Worm (Caenorhabditis elegans) whole organism, L1 larva: ENCODE data around the gene str-118.
A peak's percentile ranks its signal among the peaks of the same experiment; 100 is the strongest.

ENCODE experiments used
- Y116A8C.19 ChIP-seq: sonication (generic microtip); optimal IDR thresholded peaks from 2 replicates; lab custom pipeline; 2016; ENCODE audit warnings: missing compliant biosample characterization, missing genetic modification characterization, borderline replicate concordance
- alr-1 ChIP-seq: fragments of 200-800 bp; sonication (Bioruptor generic); optimal IDR thresholded peaks from 2 replicates; lab custom pipeline; 2018; ENCODE audit warnings: borderline replicate concordance, mild to moderate bottlenecking, missing genetic modification characterization, missing compliant biosample characterization
- blmp-1 ChIP-seq: fragments of 150-350 bp; optimal IDR thresholded peaks from 2 replicates; lab custom pipeline; 2014; ENCODE audit warnings: missing biosample characterization, missing genetic modification characterization
- ceh-63 ChIP-seq: fragments of 200-800 bp; sonication (Bioruptor generic); optimal IDR thresholded peaks from 2 replicates; lab custom pipeline; 2018; ENCODE audit warnings: mild to moderate bottlenecking, missing genetic modification characterization, missing compliant biosample characterization
- ceh-8 ChIP-seq: fragments of 200-800 bp; sonication (Bioruptor generic); optimal IDR thresholded peaks from 2 replicates; lab custom pipeline; 2018; ENCODE audit warnings: mild to moderate bottlenecking, missing genetic modification characterization, moderate library complexity, missing compliant biosample characterization
- ceh-90 ChIP-seq: sonication (generic microtip); optimal IDR thresholded peaks from 2 replicates; lab custom pipeline; 2016; ENCODE audit warnings: missing genetic modification characterization, missing compliant biosample characterization
- dpl-1 ChIP-seq, 3 experiments: fragments of 150-350 bp in 2 of 3; sonication (generic microtip) in 1 of 3; optimal IDR thresholded peaks; 2 replicates each; lab custom pipeline; 2014 to 2017; ENCODE audit warnings: missing biosample characterization in 3 of 3, missing genetic modification characterization in 3 of 3, missing genetic modification reagents in 3 of 3
- egl-27 ChIP-seq, 2 experiments: fragments of 150-350 bp in 1 of 2; sonication (generic microtip); optimal IDR thresholded peaks; 3 replicates each; lab custom pipeline; 2017 to 2018; ENCODE audit warnings: missing biosample characterization in 2 of 2, missing genetic modification characterization in 2 of 2, missing genetic modification reagents in 2 of 2
- elt-3 ChIP-seq, 6 experiments: fragments of 150-350 bp in 1 of 6; sonication (generic microtip); optimal IDR thresholded peaks; 2 replicates each; lab custom pipeline; 2017 to 2018; ENCODE audit warnings: missing biosample characterization in 6 of 6, missing genetic modification characterization in 6 of 6, inconsistent platforms in 1 of 6
- ets-5 ChIP-seq: fragments of 200-800 bp; sonication (Bioruptor generic); IDR thresholded peaks from 2 replicates; pipeline ENCODE4 v1.3.6; 2022; ENCODE audit warnings: missing genetic modification characterization, missing compliant biosample characterization
- fkh-8 ChIP-seq: sonication (generic microtip); optimal IDR thresholded peaks from 2 replicates; lab custom pipeline; 2016; ENCODE audit warnings: mild to moderate bottlenecking, missing genetic modification characterization, missing compliant biosample characterization
- fos-1 ChIP-seq: fragments of 150-350 bp; optimal IDR thresholded peaks from 2 replicates; lab custom pipeline; 2014; ENCODE audit warnings: missing biosample characterization, missing genetic modification characterization
- grh-1 ChIP-seq: fragments of 200-800 bp; sonication (Bioruptor generic); IDR thresholded peaks from 2 replicates; pipeline ENCODE4 v1.3.6; 2022; ENCODE audit warnings: missing genetic modification reagents, missing genetic modification characterization, missing compliant biosample characterization
- hlh-17 ChIP-seq: fragments of 200-800 bp; sonication (Bioruptor generic); optimal IDR thresholded peaks from 2 replicates; lab custom pipeline; 2018; ENCODE audit warnings: missing genetic modification characterization, mild to moderate bottlenecking, missing compliant biosample characterization, moderate library complexity, borderline replicate concordance
- hlh-4 ChIP-seq: sonication (generic microtip); optimal IDR thresholded peaks from 2 replicates; lab custom pipeline; 2016; ENCODE audit warnings: mild to moderate bottlenecking, missing genetic modification characterization, missing compliant biosample characterization
- hpl-2 ChIP-seq: fragments of 150-350 bp; optimal IDR thresholded peaks from 2 replicates; lab custom pipeline; 2014; ENCODE audit warnings: missing biosample characterization, missing genetic modification reagents, missing genetic modification characterization
- irx-1 ChIP-seq: sonication (generic microtip); optimal IDR thresholded peaks from 2 replicates; lab custom pipeline; 2016; ENCODE audit warnings: missing genetic modification characterization, missing compliant biosample characterization
- jun-1 ChIP-seq: fragments of 150-350 bp; optimal IDR thresholded peaks from 2 replicates; lab custom pipeline; 2014; ENCODE audit warnings: missing biosample characterization, missing genetic modification reagents, missing genetic modification characterization
- lin-14 ChIP-seq: fragments of 200-800 bp; sonication (Bioruptor generic); optimal IDR thresholded peaks from 2 replicates; lab custom pipeline; 2018; ENCODE audit warnings: mild to moderate bottlenecking, missing genetic modification characterization, moderate library complexity, missing compliant biosample characterization
- lin-35 ChIP-seq, 2 experiments: fragments of 150-350 bp; optimal IDR thresholded peaks; 2 replicates each; lab custom pipeline; 2014; ENCODE audit warnings: missing biosample characterization in 2 of 2, missing genetic modification characterization in 2 of 2, missing genetic modification reagents in 2 of 2
- lin-39 ChIP-seq: fragments of 150-350 bp; optimal IDR thresholded peaks from 2 replicates; lab custom pipeline; 2014; ENCODE audit warnings: missing biosample characterization, missing genetic modification reagents, missing genetic modification characterization
- lir-3 ChIP-seq: sonication (generic microtip); optimal IDR thresholded peaks from 2 replicates; lab custom pipeline; 2016; ENCODE audit warnings: mild to moderate bottlenecking, missing genetic modification characterization, moderate library complexity, missing compliant biosample characterization; ENCODE audit not compliant: poor library complexity
- mdl-1 ChIP-seq, 2 experiments: fragments of 150-350 bp; optimal IDR thresholded peaks; 2 replicates each; lab custom pipeline; 2014 to 2017; ENCODE audit warnings: missing biosample characterization in 2 of 2, missing genetic modification characterization in 2 of 2, inconsistent platforms in 1 of 2
- nhr-11 ChIP-seq: fragments of 150-350 bp; optimal IDR thresholded peaks from 2 replicates; lab custom pipeline; 2014; ENCODE audit warnings: missing biosample characterization, missing genetic modification characterization
- nhr-12 ChIP-seq: sonication (generic microtip); optimal IDR thresholded peaks from 2 replicates; lab custom pipeline; 2017; ENCODE audit warnings: missing biosample characterization, missing genetic modification characterization
- nhr-19 ChIP-seq: fragments of 200-800 bp; sonication (Bioruptor generic); conservative IDR thresholded peaks from 2 replicates; pipeline ENCODE4 v1.3.6; 2022; ENCODE audit warnings: missing genetic modification characterization, missing compliant biosample characterization
- nhr-71 ChIP-seq: sonication (generic microtip); optimal IDR thresholded peaks from 2 replicates; lab custom pipeline; 2016; ENCODE audit warnings: mild to moderate bottlenecking, missing genetic modification characterization, moderate library complexity, missing compliant biosample characterization
- nhr-77 ChIP-seq: fragments of 150-350 bp; optimal IDR thresholded peaks from 2 replicates; lab custom pipeline; 2014; ENCODE audit warnings: missing biosample characterization, missing genetic modification characterization
- nhr-85 ChIP-seq: sonication (generic microtip); peaks from one replicate; lab custom pipeline; 2016; ENCODE audit warnings: missing genetic modification characterization, inconsistent platforms, missing compliant biosample characterization
- nhr-90 ChIP-seq: sonication (generic microtip); optimal IDR thresholded peaks from 2 replicates; lab custom pipeline; 2016; ENCODE audit warnings: mild to moderate bottlenecking, missing genetic modification characterization, missing compliant biosample characterization; ENCODE audit not compliant: poor library complexity
- pag-3 ChIP-seq: sonication (generic microtip); optimal IDR thresholded peaks from 2 replicates; lab custom pipeline; 2017; ENCODE audit warnings: missing genetic modification characterization, mild to moderate bottlenecking, missing compliant biosample characterization, antibody characterized with exemption, borderline replicate concordance; ENCODE audit not compliant: insufficient read depth
- pax-3 ChIP-seq: fragments of 200-800 bp; sonication (Bioruptor generic); optimal IDR thresholded peaks from 2 replicates; lab custom pipeline; 2018; ENCODE audit warnings: mild to moderate bottlenecking, missing genetic modification characterization, moderate library complexity, missing compliant biosample characterization
- rnt-1 ChIP-seq: sonication (generic microtip); optimal IDR thresholded peaks from 2 replicates; lab custom pipeline; 2016; ENCODE audit warnings: mild to moderate bottlenecking, missing genetic modification characterization, moderate library complexity, missing compliant biosample characterization
- skn-1 ChIP-seq: fragments of 150-350 bp; optimal IDR thresholded peaks from 2 replicates; lab custom pipeline; 2014; ENCODE audit warnings: missing biosample characterization, missing genetic modification characterization
- sox-4 ChIP-seq: sonication (generic microtip); optimal IDR thresholded peaks from 2 replicates; lab custom pipeline; 2016; ENCODE audit warnings: missing genetic modification characterization, missing compliant biosample characterization
- sup-37 ChIP-seq: fragments of 200-800 bp; sonication (Bioruptor generic); optimal IDR thresholded peaks from 2 replicates; lab custom pipeline; 2018; ENCODE audit warnings: mild to moderate bottlenecking, missing genetic modification characterization, missing compliant biosample characterization
- swsn-7 ChIP-seq: sonication (generic microtip); optimal IDR thresholded peaks from 2 replicates; lab custom pipeline; 2016; ENCODE audit warnings: missing genetic modification characterization, missing compliant biosample characterization
- tlp-1 ChIP-seq: fragments of 150-350 bp; optimal IDR thresholded peaks from 2 replicates; lab custom pipeline; 2014; ENCODE audit warnings: missing biosample characterization, missing genetic modification characterization
- unc-130 ChIP-seq: fragments of 150-350 bp; optimal IDR thresholded peaks from 2 replicates; lab custom pipeline; 2017; ENCODE audit warnings: missing biosample characterization, missing genetic modification characterization, inconsistent platforms
- unc-30 ChIP-seq: sonication (generic microtip); optimal IDR thresholded peaks from 2 replicates; lab custom pipeline; 2017; ENCODE audit warnings: missing biosample characterization, missing genetic modification characterization
- unc-62 ChIP-seq: fragments of 150-350 bp; optimal IDR thresholded peaks from 2 replicates; lab custom pipeline; 2014; ENCODE audit warnings: missing biosample characterization, missing genetic modification reagents, missing genetic modification characterization
- unc-86 ChIP-seq: sonication (generic microtip); optimal IDR thresholded peaks from 2 replicates; lab custom pipeline; 2016; ENCODE audit warnings: missing genetic modification characterization, missing compliant biosample characterization
- vab-15 ChIP-seq: sonication (generic microtip); optimal IDR thresholded peaks from 2 replicates; lab custom pipeline; 2017; ENCODE audit warnings: missing genotype, mild to moderate bottlenecking, missing genetic modification characterization, missing compliant biosample characterization
- zag-1 ChIP-seq: fragments of 150-350 bp; optimal IDR thresholded peaks from 2 replicates; lab custom pipeline; 2014; ENCODE audit warnings: missing biosample characterization, missing genetic modification characterization
- zip-4 ChIP-seq: fragments of 200-800 bp; sonication (Bioruptor generic); optimal IDR thresholded peaks from 2 replicates; lab custom pipeline; 2018; ENCODE audit warnings: mild to moderate bottlenecking, missing genetic modification characterization, moderate library complexity, missing compliant biosample characterization
- ztf-4 ChIP-seq: fragments of 150-350 bp; optimal IDR thresholded peaks from 2 replicates; lab custom pipeline; 2014; ENCODE audit warnings: missing biosample characterization, missing genetic modification characterization

Gene str-118

ce11 chrV:10083999-10084468, 32.1 kb downstream of the str-118 start, which contains the start of gene nhr-12 (continued):
- TF ChIP-seq ets-5 (GFP tag; lab: Robert Waterston, UW) (no peak), ceh-8 (no peak), hlh-17 (no peak), zip-4 (GFP tag; lab: Kevin White, UChicago) (no peak), nhr-11 (tag; lab: Kevin White, UChicago) (no peak), swsn-7 (tag; lab: Kevin White, UChicago) (no peak), egl-27 (tag; optimal IDR thresholded peaks at IDR 0.05; lab: Kevin White, UChicago) (no peak), Y116A8C.19 (tag; lab: Kevin White, UChicago) (no peak), ceh-90 (tag; lab: Kevin White, UChicago) (no peak), skn-1 (tag; lab: Kevin White, UChicago) (no peak), alr-1 (tag; lab: Kevin White, UChicago) (no peak), blmp-1 (tag; lab: Kevin White, UChicago) (peak; percentile 8)

DNA sequence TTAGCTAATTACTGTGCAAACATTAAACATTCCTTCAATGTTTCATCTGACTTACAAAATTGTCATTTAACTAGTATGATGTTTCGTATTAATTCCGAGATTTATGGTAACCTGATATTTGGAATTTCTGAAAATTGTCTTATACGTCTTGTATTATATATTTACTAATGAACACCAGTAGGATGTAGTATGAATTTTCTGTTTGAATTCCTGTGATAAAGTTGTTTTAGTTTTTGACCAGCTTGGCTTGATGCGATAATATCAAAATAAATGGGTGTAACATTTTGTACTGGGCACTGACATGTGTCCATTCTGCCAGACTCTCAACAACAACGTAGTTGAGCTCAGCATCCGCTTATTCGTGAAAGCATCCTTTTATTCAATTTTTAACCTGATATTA, 32.9 kb downstream of the str-118 start, which contains the start of gene R04B5.6:
TSS of gene R04B5.6 (plus strand) at position 301 of the 400 bp plus-strand sequence.
- no peak for TF ChIP-seq sox-4
- no peak for TF ChIP-seq unc-86 (tag; lab: Kevin White, UChicago)
- TF ChIP-seq nhr-85, result peak; percentile 37
- no peak for TF ChIP-seq hlh-4 (tag; lab: Kevin White, UChicago)

DNA sequence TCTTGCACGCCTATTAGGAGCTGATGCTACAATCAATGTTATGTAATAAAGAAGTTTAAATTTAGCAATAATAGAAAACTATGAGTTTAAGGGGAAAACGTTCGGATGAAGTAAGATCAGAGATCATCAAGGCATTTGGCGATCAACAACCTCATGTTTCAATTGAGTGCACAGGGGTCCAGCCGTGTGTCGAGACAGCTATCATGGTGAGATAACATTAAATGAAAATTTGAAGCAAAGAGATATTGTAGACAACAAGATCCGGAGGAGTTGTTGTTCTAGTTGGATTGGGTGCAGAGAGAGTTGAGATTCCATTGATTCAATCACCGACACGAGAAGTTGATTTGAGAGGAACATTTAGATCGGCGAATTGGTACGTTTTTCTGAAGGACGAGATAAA, 34.2 kb downstream of the str-118 start:
- TF ChIP-seq tlp-1 (tag; lab: Kevin White, UChicago) (no peak), grh-1 (no peak), fos-1 (tag; lab: Kevin White, UChicago) (no peak), lin-14 (GFP tag; lab: Kevin White, UChicago) (peak; percentile 6), lin-39 (tag; lab: Kevin White, UChicago) (no peak), rnt-1 (tag; lab: Kevin White, UChicago) (peak; percentile 31), sox-4 (no peak), hpl-2 (GFP tag; lab: Kevin White, UChicago) (no peak)
- TF ChIP-seq, all 84 proteins: peak for 2

DNA sequence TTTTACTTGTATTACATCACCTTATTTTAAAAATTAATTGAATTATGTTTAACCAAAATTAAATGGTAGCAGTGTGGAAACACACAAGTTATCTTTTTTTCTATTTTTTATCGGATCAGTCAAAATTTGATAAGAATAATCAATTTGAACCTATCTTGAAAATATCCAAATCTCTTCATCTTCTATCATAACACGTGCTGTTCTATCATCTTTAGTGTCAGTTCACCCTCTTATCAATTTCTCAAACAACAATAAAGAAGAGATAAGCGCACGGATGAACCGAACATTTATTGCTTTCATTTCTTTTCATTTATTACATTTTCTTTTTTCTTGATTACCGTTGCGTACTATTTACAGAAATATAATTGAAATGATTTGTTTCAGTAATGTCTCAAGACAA, 35.1 kb downstream of the str-118 start, which contains the start of gene R04B5.5:
TSS of gene R04B5.5 (plus strand) at position 378 of the 400 bp plus-strand sequence.
- TF ChIP-seq Y116A8C.19 (tag; lab: Kevin White, UChicago), result no peak
- TF ChIP-seq lir-3 (tag; lab: Kevin White, UChicago), result no peak
- TF ChIP-seq dpl-1 (GFP tag; optimal IDR thresholded peaks at IDR 0.05; lab: Kevin White, UChicago), result no peak
- no peak for TF ChIP-seq vab-15 (tag; lab: Kevin White, UChicago)
- no peak for TF ChIP-seq irx-1 (tag; lab: Kevin White, UChicago)
- no peak for TF ChIP-seq fkh-8 (tag; lab: Kevin White, UChicago)
- no peak for TF ChIP-seq ztf-4 (tag; lab: Kevin White, UChicago)
- TF ChIP-seq nhr-77 (tag; lab: Kevin White, UChicago), result no peak
- no peak for TF ChIP-seq pag-3 (tag; lab: Kevin White, UChicago)
- TF ChIP-seq lin-35 (GFP tag; optimal IDR thresholded peaks at IDR 0.05; lab: Kevin White, UChicago), result peak in 1 of 2 experiments; percentile 30
- TF ChIP-seq lin-14 (GFP tag; lab: Kevin White, UChicago), result peak; percentile 82
- TF ChIP-seq mdl-1 (tag; optimal IDR thresholded peaks at IDR 0.05; lab: Kevin White, UChicago), result peak in 1 of 2 experiments; percentile 10
- no peak for TF ChIP-seq unc-130 (tag; lab: Kevin White, UChicago)
- no peak for TF ChIP-seq ceh-63 (GFP tag; lab: Kevin White, UChicago)
- TF ChIP-seq jun-1, result no peak
- peak in 5 of 6 experiments; percentile 83 to 97 (median 91) for TF ChIP-seq elt-3 (tag; optimal IDR thresholded peaks at IDR 0.05; lab: Kevin White, UChicago)
- TF ChIP-seq nhr-71 (tag; lab: Kevin White, UChicago), result peak; percentile 72
- no peak for TF ChIP-seq sup-37 (GFP tag; lab: Kevin White, UChicago)
- peak; percentile 54 for TF ChIP-seq nhr-85
- TF ChIP-seq nhr-12, result no peak
- no peak for TF ChIP-seq rnt-1 (tag; lab: Kevin White, UChicago)
- peak; percentile 48 for TF ChIP-seq nhr-90 (tag; lab: Kevin White, UChicago)
- peak; percentile 39 for TF ChIP-seq nhr-19 (GFP tag; lab: Robert Waterston, UW)
- TF ChIP-seq pax-3 (tag; lab: Kevin White, UChicago), result no peak
- TF ChIP-seq unc-30, result no peak
- no peak for TF ChIP-seq unc-62 (GFP tag; lab: Kevin White, UChicago)
- no peak for TF ChIP-seq zag-1 (tag; lab: Kevin White, UChicago)
